Worm (Caenorhabditis elegans) whole organism, young adult: ENCODE data around the gene Y22D7AL.3.

Experiments used
- B0261.1 ChIP-seq: sonication (generic microtip); optimal IDR thresholded peaks from 2 replicates; lab custom pipeline; 2016; ENCODE audit warnings: mild to moderate bottlenecking, missing genetic modification characterization, moderate library complexity, missing compliant biosample characterization
- C06A6.2 ChIP-seq: fragments of 200-800 bp; sonication (Bioruptor generic); conservative IDR thresholded peaks from 2 replicates; pipeline ENCODE4 v1.3.6; 2022; ENCODE audit warnings: missing genetic modification characterization, missing compliant biosample characterization
- F10E7.11 ChIP-seq: sonication (generic microtip); optimal IDR thresholded peaks from 2 replicates; lab custom pipeline; 2017; ENCODE audit warnings: mild to moderate bottlenecking, missing genetic modification characterization, moderate library complexity, missing compliant biosample characterization
- F23B12.7 ChIP-seq: sonication (generic microtip); optimal IDR thresholded peaks from 2 replicates; lab custom pipeline; 2017; ENCODE audit warnings: missing genetic modification characterization, mild to moderate bottlenecking, missing compliant biosample characterization, antibody characterized with exemption, moderate library complexity; ENCODE audit not compliant: insufficient read depth
- F33H1.4 ChIP-seq: fragments of 200-800 bp; sonication (Bioruptor generic); IDR thresholded peaks from 2 replicates; pipeline ENCODE4 v1.3.6; 2022; ENCODE audit warnings: missing genetic modification reagents, missing genetic modification characterization, missing compliant biosample characterization
- F37B4.10 ChIP-seq: fragments of 200-800 bp; sonication (Bioruptor generic); IDR thresholded peaks from 2 replicates; pipeline ENCODE4 v1.3.6; 2022; ENCODE audit warnings: missing genetic modification characterization, missing compliant biosample characterization
- F52B5.7 ChIP-seq: sonication (generic microtip); optimal IDR thresholded peaks from 2 replicates; lab custom pipeline; 2016; ENCODE audit warnings: mild to moderate bottlenecking, missing genetic modification characterization, missing compliant biosample characterization
- F55B11.4 ChIP-seq: sonication (generic microtip); optimal IDR thresholded peaks from 2 replicates; lab custom pipeline; 2016; ENCODE audit warnings: missing compliant biosample characterization, missing genetic modification characterization, borderline replicate concordance; ENCODE audit not compliant: insufficient read depth
- F57A8.1 ChIP-seq: fragments of 200-800 bp; sonication (Bioruptor generic); optimal IDR thresholded peaks from 2 replicates; lab custom pipeline; 2018; ENCODE audit warnings: mild to moderate bottlenecking, missing genetic modification characterization, moderate library complexity, missing compliant biosample characterization
- K11D2.4 ChIP-seq: fragments of 200-800 bp; sonication (Bioruptor generic); IDR thresholded peaks from 2 replicates; pipeline ENCODE4 v1.3.6; 2022; ENCODE audit warnings: missing genetic modification reagents, missing genetic modification characterization, missing compliant biosample characterization
- T26A5.8 ChIP-seq: sonication (generic microtip); optimal IDR thresholded peaks from 2 replicates; lab custom pipeline; 2016; ENCODE audit warnings: missing genetic modification characterization, missing compliant biosample characterization
- Y53G8AR.9 ChIP-seq: fragments of 200-800 bp; sonication (Bioruptor generic); conservative IDR thresholded peaks from 2 replicates; pipeline ENCODE4 v1.3.6; 2022; ENCODE audit warnings: missing genetic modification reagents, missing genetic modification characterization, missing compliant biosample characterization
- Y56A3A.18 ChIP-seq: fragments of 200-800 bp; sonication (Bioruptor generic); IDR thresholded peaks from 2 replicates; pipeline ENCODE4 v1.3.6; 2022; ENCODE audit warnings: missing genetic modification reagents, missing genetic modification characterization, missing compliant biosample characterization
- ZK185.1 ChIP-seq: sonication (generic microtip); optimal IDR thresholded peaks from 2 replicates; lab custom pipeline; 2016; ENCODE audit warnings: mild to moderate bottlenecking, missing genetic modification characterization, missing compliant biosample characterization; ENCODE audit not compliant: poor library complexity, severe bottlenecking
- attf-5 ChIP-seq: fragments of 200-800 bp; sonication (Bioruptor generic); optimal IDR thresholded peaks from 2 replicates; lab custom pipeline; 2018; ENCODE audit warnings: mild to moderate bottlenecking, missing genetic modification characterization, missing compliant biosample characterization
- ceh-58 ChIP-seq: fragments of 200-800 bp; sonication (Bioruptor generic); IDR thresholded peaks from 2 replicates; pipeline ENCODE4 v1.3.6; 2022; ENCODE audit warnings: missing genetic modification characterization, missing compliant biosample characterization
- ceh-79 ChIP-seq: sonication (generic microtip); optimal IDR thresholded peaks from 2 replicates; lab custom pipeline; 2017; ENCODE audit warnings: mild to moderate bottlenecking, missing genetic modification characterization, missing compliant biosample characterization
- die-1 ChIP-seq: sonication (generic microtip); optimal IDR thresholded peaks from 2 replicates; lab custom pipeline; 2016; ENCODE audit warnings: missing genotype, mild to moderate bottlenecking, missing genetic modification characterization, missing compliant biosample characterization
- efl-1 ChIP-seq: fragments of 150-350 bp; optimal IDR thresholded peaks from 2 replicates; lab custom pipeline; 2014; ENCODE audit warnings: missing biosample characterization, missing genetic modification reagents, missing genetic modification characterization
- egl-44 ChIP-seq: fragments of 200-800 bp; sonication (Bioruptor generic); IDR thresholded peaks from 2 replicates; pipeline ENCODE4 v1.3.6; 2022; ENCODE audit warnings: missing genetic modification reagents, missing genetic modification characterization, missing compliant biosample characterization
- fkh-3 ChIP-seq: sonication (generic microtip); optimal IDR thresholded peaks from 2 replicates; lab custom pipeline; 2016; ENCODE audit warnings: mild to moderate bottlenecking, missing genetic modification characterization, missing compliant biosample characterization
- hrde-1 ChIP-seq: sonication (generic microtip); optimal IDR thresholded peaks from 2 replicates; lab custom pipeline; 2016; ENCODE audit warnings: missing genetic modification characterization, mild to moderate bottlenecking, missing compliant biosample characterization, moderate library complexity, missing genotype, missing genetic modification reagents, borderline replicate concordance
- hsf-1 ChIP-seq: fragments of 200-800 bp; sonication (Bioruptor generic); IDR thresholded peaks from 2 replicates; pipeline ENCODE4 v1.3.6; 2022; ENCODE audit warnings: missing genetic modification reagents, missing genetic modification characterization, missing compliant biosample characterization
- let-526 ChIP-seq: fragments of 200-800 bp; sonication (Bioruptor generic); IDR thresholded peaks from 2 replicates; pipeline ENCODE4 v1.3.6; 2022; ENCODE audit warnings: missing genetic modification reagents, missing genetic modification characterization, missing compliant biosample characterization
- lin-26 ChIP-seq: fragments of 200-800 bp; sonication (Bioruptor generic); IDR thresholded peaks from 2 replicates; pipeline ENCODE4 v1.3.6; 2022; ENCODE audit warnings: missing genetic modification reagents, missing genetic modification characterization, missing compliant biosample characterization
- lir-1 ChIP-seq: fragments of 200-800 bp; sonication (Bioruptor generic); conservative IDR thresholded peaks from 2 replicates; pipeline ENCODE4 v1.3.6; 2022; ENCODE audit warnings: missing genetic modification reagents, missing genetic modification characterization, missing compliant biosample characterization
- madf-10 ChIP-seq: sonication (generic microtip); optimal IDR thresholded peaks from 2 replicates; lab custom pipeline; 2016; ENCODE audit warnings: mild to moderate bottlenecking, missing genetic modification characterization, missing compliant biosample characterization
- mcd-1 ChIP-seq: fragments of 200-800 bp; sonication (Bioruptor generic); IDR thresholded peaks from 2 replicates; pipeline ENCODE4 v1.3.6; 2022; ENCODE audit warnings: missing genetic modification reagents, missing genetic modification characterization, missing compliant biosample characterization
- mes-4 ChIP-seq: sonication (generic microtip); optimal IDR thresholded peaks from 2 replicates; lab custom pipeline; 2016; ENCODE audit warnings: missing genotype, missing genetic modification characterization, missing compliant biosample characterization
- nhr-120 ChIP-seq: fragments of 200-800 bp; sonication (Bioruptor generic); IDR thresholded peaks from 2 replicates; pipeline ENCODE4 v1.3.6; 2022; ENCODE audit warnings: missing genetic modification characterization, missing compliant biosample characterization
- nhr-179 ChIP-seq: sonication (generic microtip); optimal IDR thresholded peaks from 2 replicates; lab custom pipeline; 2016; ENCODE audit warnings: mild to moderate bottlenecking, missing genetic modification characterization, missing compliant biosample characterization
- nhr-27 ChIP-seq: fragments of 200-800 bp; sonication (Bioruptor generic); optimal IDR thresholded peaks from 2 replicates; lab custom pipeline; 2018; ENCODE audit warnings: mild to moderate bottlenecking, missing genetic modification characterization, moderate library complexity, missing compliant biosample characterization
- pbrm-1 ChIP-seq: fragments of 200-800 bp; sonication (Bioruptor generic); IDR thresholded peaks from 2 replicates; pipeline ENCODE4 v1.3.6; 2022; ENCODE audit warnings: missing genetic modification reagents, missing genetic modification characterization, missing compliant biosample characterization
- pha-4 ChIP-seq: fragments of 150-350 bp; sonication (generic microtip); optimal IDR thresholded peaks from 2 replicates; lab custom pipeline; 2014; ENCODE audit warnings: missing biosample characterization, missing genetic modification reagents, missing genetic modification characterization
- sdz-38 ChIP-seq: sonication (generic microtip); optimal IDR thresholded peaks from 2 replicates; lab custom pipeline; 2016; ENCODE audit warnings: missing genotype, missing genetic modification characterization, missing compliant biosample characterization
- snpc-1.3 ChIP-seq: sonication (generic microtip); optimal IDR thresholded peaks from 2 replicates; lab custom pipeline; 2017; ENCODE audit warnings: missing genetic modification characterization, mild to moderate bottlenecking, missing compliant biosample characterization, antibody characterized with exemption, moderate library complexity, missing genotype, missing genetic modification reagents; ENCODE audit not compliant: insufficient read depth
- somi-1 ChIP-seq: fragments of 200-800 bp; sonication (Bioruptor generic); optimal IDR thresholded peaks from 2 replicates; lab custom pipeline; 2018; ENCODE audit warnings: mild to moderate bottlenecking, missing genetic modification characterization, missing compliant biosample characterization
- sptf-2 ChIP-seq: fragments of 200-800 bp; sonication (Bioruptor generic); optimal IDR thresholded peaks from 2 replicates; lab custom pipeline; 2018; ENCODE audit warnings: mild to moderate bottlenecking, missing genetic modification characterization, missing compliant biosample characterization
- tbp1 ChIP-seq: fragments of 200-800 bp; sonication (Bioruptor generic); optimal IDR thresholded peaks from 2 replicates; lab custom pipeline; 2018; ENCODE audit warnings: mild to moderate bottlenecking, missing genetic modification characterization, missing compliant biosample characterization
- unc-130 ChIP-seq: sonication (generic microtip); optimal IDR thresholded peaks from 2 replicates; lab custom pipeline; 2016; ENCODE audit warnings: missing genetic modification reagents, missing genetic modification characterization, missing compliant biosample characterization
- ztf-22 ChIP-seq: fragments of 200-800 bp; sonication (Bioruptor generic); optimal IDR thresholded peaks from 2 replicates; lab custom pipeline; 2018; ENCODE audit warnings: mild to moderate bottlenecking, missing genetic modification characterization, moderate library complexity, missing compliant biosample characterization
- ztf-26 ChIP-seq: sonication (generic microtip); optimal IDR thresholded peaks from 2 replicates; lab custom pipeline; 2017; ENCODE audit warnings: missing genetic modification characterization, missing compliant biosample characterization
- ztf-28 ChIP-seq: fragments of 200-800 bp; sonication (Bioruptor generic); IDR thresholded peaks from 2 replicates; pipeline ENCODE4 v1.3.6; 2022; ENCODE audit warnings: missing genetic modification reagents, missing genetic modification characterization, missing compliant biosample characterization

Y22D7AL.3 gene

ce11 chrIII:1616245-1617026 lies 24.8 kb upstream of the Y22D7AL.3 start (continued):
- TF ChIP-seq F55B11.4 (tag; lab: Kevin White, UChicago) (no peak), F23B12.7 (tag; lab: Kevin White, UChicago) (no peak)

DNA sequence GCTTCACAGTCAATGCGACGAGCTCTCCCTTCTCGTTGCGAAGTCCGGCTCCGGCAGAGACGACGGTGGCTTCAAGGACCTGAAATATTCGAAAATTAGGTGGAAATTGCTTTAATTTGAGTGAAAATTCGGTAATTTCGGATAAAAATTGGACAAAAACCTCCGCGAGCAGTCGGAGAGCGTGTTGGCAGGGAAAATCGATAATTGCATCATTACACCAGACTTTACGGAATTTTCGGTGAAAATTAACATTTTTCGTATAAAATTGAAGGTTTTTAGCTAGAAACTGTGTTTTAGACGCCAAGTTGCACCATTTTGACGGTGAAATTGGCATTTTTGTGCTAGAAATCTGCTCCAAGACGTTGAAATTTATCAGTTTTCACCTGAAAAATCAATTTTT lies 23.0 kb upstream of the Y22D7AL.3 start:
- TF ChIP-seq mcd-1 (no peak), F37B4.10 (no peak)

ce11 chrIII:1618915-1619314 lies 22.3 kb upstream of the Y22D7AL.3 start, which contains the start of gene Y22D7AL.10:
Gene Y22D7AL.10 (minus strand): TSS chrIII:1618929.
- peak; percentile 81 for TF ChIP-seq F57A8.1 (GFP tag; lab: Kevin White, UChicago)
- peak; percentile 51 for TF ChIP-seq B0261.1 (tag; lab: Kevin White, UChicago)
- TF ChIP-seq egl-44 (GFP tag; lab: Robert Waterston, UW) = peak; percentile 93
- peak; percentile 94 for TF ChIP-seq F52B5.7
- TF ChIP-seq sdz-38 (tag; lab: Kevin White, UChicago) = no peak
- peak; percentile 56 for TF ChIP-seq mes-4 (tag; lab: Kevin White, UChicago)
- TF ChIP-seq nhr-179 = no peak
- peak; percentile 98 for TF ChIP-seq Y53G8AR.9
- TF ChIP-seq hsf-1 (GFP tag; lab: Robert Waterston, UW) = peak; percentile 99
- TF ChIP-seq sptf-2 (GFP tag; lab: Kevin White, UChicago) = peak; percentile 68
- TF ChIP-seq Y56A3A.18 (GFP tag; lab: Robert Waterston, UW) = peak; percentile 97
- peak; percentile 93 for TF ChIP-seq ztf-28 (GFP tag; lab: Robert Waterston, UW)
- peak; percentile 95 for TF ChIP-seq attf-5 (GFP tag; lab: Kevin White, UChicago)
- TF ChIP-seq nhr-27 = peak; percentile 90
- peak; percentile 99 for TF ChIP-seq pbrm-1 (GFP tag; lab: Robert Waterston, UW)
- TF ChIP-seq T26A5.8 (tag; lab: Kevin White, UChicago) = peak; percentile 73
- peak; percentile 97 for TF ChIP-seq ZK185.1
- peak; percentile 94 for TF ChIP-seq efl-1 (GFP tag; lab: Kevin White, UChicago)
- TF ChIP-seq mcd-1 = peak; percentile 98
- no peak; the same call in 1 of the 2 replicates for TF ChIP-seq ceh-58
- peak; percentile 81 for TF ChIP-seq lin-26 (GFP tag; lab: Robert Waterston, UW)
- peak; percentile 96 for TF ChIP-seq hrde-1 (tag; lab: Kevin White, UChicago)
- TF ChIP-seq nhr-120 = 0 out of 2 replicates have a peak, but pooled peaks have one; percentile 70
- TF ChIP-seq pha-4 (tag; lab: Kevin White, UChicago) = peak; percentile 73
- peak; percentile 77 for TF ChIP-seq die-1
- TF ChIP-seq unc-130 (GFP tag; lab: Kevin White, UChicago) = peak; percentile 98
- peak; percentile 90 for TF ChIP-seq snpc-1.3 (tag; lab: Kevin White, UChicago)
- TF ChIP-seq fkh-3 = peak; percentile 69
- peak; percentile 97 for TF ChIP-seq K11D2.4 (GFP tag; lab: Robert Waterston, UW)
- peak; percentile 97 for TF ChIP-seq lir-1 (GFP tag; lab: Robert Waterston, UW)
- peak; percentile 92 for TF ChIP-seq madf-10 (tag; lab: Kevin White, UChicago)
- peak; percentile 100 for TF ChIP-seq C06A6.2 (GFP tag; lab: Robert Waterston, UW)
- TF ChIP-seq ztf-26 (tag; lab: Kevin White, UChicago) = peak; percentile 96
- peak; percentile 96 for TF ChIP-seq somi-1
- TF ChIP-seq ceh-79 = peak; percentile 95
- no peak for TF ChIP-seq F55B11.4 (tag; lab: Kevin White, UChicago)
- TF ChIP-seq ztf-22 (GFP tag; lab: Kevin White, UChicago) = peak; percentile 82
- peak; percentile 88 for TF ChIP-seq F33H1.4 (GFP tag; lab: Robert Waterston, UW)
- TF ChIP-seq let-526 = peak; percentile 92
- TF ChIP-seq tbp1 (GFP tag; lab: Kevin White, UChicago) = peak; percentile 80
- peak; percentile 96 for TF ChIP-seq F10E7.11 (tag; lab: Kevin White, UChicago)
